Fruit fly (Drosophila melanogaster) whole organism, embryonic: Measurements from ENCODE around the gene CG13369.

Experiments used
- Asciz ChIP-seq: fragments of 200-800 bp; sonication (Bioruptor generic); optimal IDR thresholded peaks from 2 replicates; lab custom pipeline; 2017; ENCODE audit warnings: missing biosample characterization, mild to moderate bottlenecking, missing genetic modification characterization, missing genetic modification reagents
- Atf6 ChIP-seq: fragments of 200-800 bp; sonication (Bioruptor generic); IDR thresholded peaks from 2 replicates; pipeline ENCODE4 v1.3.6; 2022; ENCODE audit warnings: missing biosample characterization, missing genetic modification characterization
- B-H1 ChIP-seq: fragments of 200-800 bp; sonication (Bioruptor generic); IDR thresholded peaks from 3 replicates; pipeline ENCODE4 v1.3.6; 2022; ENCODE audit warnings: missing biosample characterization, missing genetic modification characterization
- CG10147 ChIP-seq: fragments of 200-800 bp; sonication (Bioruptor generic); optimal IDR thresholded peaks from 2 replicates; lab custom pipeline; 2019; ENCODE audit warnings: missing biosample characterization, mild to moderate bottlenecking, missing genetic modification characterization, moderate library complexity
- CG11085 ChIP-seq: fragments of 200-800 bp; sonication (Bioruptor generic); IDR thresholded peaks from 2 replicates; pipeline ENCODE4 v1.3.6; 2022; ENCODE audit warnings: missing biosample characterization, missing genetic modification characterization
- CG12299 ChIP-seq: fragments of 200-800 bp; sonication (Bioruptor generic); optimal IDR thresholded peaks from 2 replicates; lab custom pipeline; 2018; ENCODE audit warnings: missing biosample characterization, mild to moderate bottlenecking, missing genetic modification characterization
- CG12391 ChIP-seq: fragments of 200-800 bp; sonication (Bioruptor generic); optimal IDR thresholded peaks from 3 replicates; lab custom pipeline; 2018; ENCODE audit warnings: missing biosample characterization, mild to moderate bottlenecking, missing genetic modification characterization, moderate library complexity
- CG13123 ChIP-seq: fragments of 200-800 bp; sonication (Bioruptor generic); optimal IDR thresholded peaks from 2 replicates; lab custom pipeline; 2016; ENCODE audit warnings: missing biosample characterization, missing genetic modification characterization
- CG14441 ChIP-seq: fragments of 200-800 bp; sonication (Bioruptor generic); IDR thresholded peaks from 2 replicates; pipeline ENCODE4 v1.3.6; 2022; ENCODE audit warnings: missing biosample characterization, missing genetic modification characterization
- CG15269 ChIP-seq: fragments of 200-800 bp; sonication (Bioruptor generic); optimal IDR thresholded peaks from 2 replicates; lab custom pipeline; 2018; ENCODE audit warnings: missing biosample characterization, mild to moderate bottlenecking, missing genetic modification characterization, moderate library complexity
- CG18476 ChIP-seq: fragments of 200-800 bp; sonication (Bioruptor generic); optimal IDR thresholded peaks from 2 replicates; lab custom pipeline; 2016; ENCODE audit warnings: missing biosample characterization, mild to moderate bottlenecking, missing genetic modification characterization
- CG2712 ChIP-seq: fragments of 200-800 bp; optimal IDR thresholded peaks from 3 replicates; lab custom pipeline; 2019; ENCODE audit warnings: missing biosample characterization, mild to moderate bottlenecking, missing genetic modification characterization, moderate library complexity
- CG30431 ChIP-seq: fragments of 200-800 bp; sonication (Bioruptor generic); optimal IDR thresholded peaks from 2 replicates; lab custom pipeline; 2017; ENCODE audit warnings: missing biosample characterization, missing genetic modification characterization
- CG3163 ChIP-seq: fragments of 200-800 bp; sonication (Bioruptor generic); optimal IDR thresholded peaks from 3 replicates; lab custom pipeline; 2016; ENCODE audit warnings: missing biosample characterization, missing genetic modification characterization
- CG3726 ChIP-seq: fragments of 200-800 bp; sonication (Bioruptor generic); IDR thresholded peaks from 3 replicates; pipeline ENCODE4, ENCODE4 v1.3.6; 2022; ENCODE audit warnings: missing biosample characterization, missing genetic modification characterization
- CG4707 ChIP-seq: fragments of 200-800 bp; sonication (Bioruptor generic); optimal IDR thresholded peaks from 2 replicates; lab custom pipeline; 2018; ENCODE audit warnings: missing biosample characterization, mild to moderate bottlenecking, missing genetic modification characterization, moderate library complexity
- CG5180 ChIP-seq: fragments of 200-800 bp; sonication (Bioruptor generic); optimal IDR thresholded peaks from 3 replicates; lab custom pipeline; 2017; ENCODE audit warnings: missing biosample characterization, missing genetic modification characterization, mild to moderate bottlenecking, moderate library complexity, missing genetic modification reagents
- CG5953 ChIP-seq: fragments of 200-800 bp; sonication (Bioruptor generic); IDR thresholded peaks from 2 replicates; pipeline ENCODE4 v1.3.6; 2022; ENCODE audit warnings: missing biosample characterization, missing genetic modification characterization
- CG6791 ChIP-seq: fragments of 200-800 bp; sonication (Bioruptor generic); IDR thresholded peaks from 3 replicates; pipeline ENCODE4 v1.3.6; 2022; ENCODE audit warnings: missing biosample characterization, missing genetic modification characterization; ENCODE audit not compliant: partially characterized antibody
- CG7556 ChIP-seq: fragments of 200-800 bp; sonication (Bioruptor generic); optimal IDR thresholded peaks from 2 replicates; lab custom pipeline; 2017; ENCODE audit warnings: missing biosample characterization, mild to moderate bottlenecking, missing genetic modification characterization
- CG7839 ChIP-seq: fragments of 200-800 bp; sonication (Bioruptor generic); optimal IDR thresholded peaks from 3 replicates; lab custom pipeline; 2018; ENCODE audit warnings: missing biosample characterization, mild to moderate bottlenecking, missing genetic modification characterization, moderate library complexity
- CG8281 ChIP-seq: fragments of 200-800 bp; sonication (Bioruptor generic); optimal IDR thresholded peaks from 2 replicates; lab custom pipeline; 2018; ENCODE audit warnings: missing biosample characterization, mild to moderate bottlenecking, missing genetic modification characterization, moderate library complexity
- E2f1 ChIP-seq: fragments of 200-800 bp; sonication (Bioruptor generic); IDR thresholded peaks from 2 replicates; pipeline ENCODE4 v1.3.6; 2022; ENCODE audit warnings: missing biosample characterization, missing genetic modification characterization
- Fer3 ChIP-seq: fragments of 200-800 bp; sonication (Bioruptor generic); optimal IDR thresholded peaks from 2 replicates; lab custom pipeline; 2018; ENCODE audit warnings: missing biosample characterization, mild to moderate bottlenecking, missing genetic modification characterization, moderate library complexity
- Gug ChIP-seq: fragments of 200-800 bp; sonication (Bioruptor generic); IDR thresholded peaks from 4 replicates; pipeline ENCODE4 v1.3.6; 2022; ENCODE audit warnings: missing biosample characterization, missing genetic modification characterization
- H2.0 ChIP-seq: fragments of 200-800 bp; sonication (Bioruptor generic); IDR thresholded peaks from 2 replicates; pipeline ENCODE4 v1.3.6; 2022; ENCODE audit warnings: missing biosample characterization, missing genetic modification characterization
- Hey ChIP-seq: fragments of 200-800 bp; sonication (Bioruptor generic); optimal IDR thresholded peaks from 3 replicates; lab custom pipeline; 2018; ENCODE audit warnings: missing biosample characterization, mild to moderate bottlenecking, missing genetic modification characterization
- Max ChIP-seq: fragments of 200-800 bp; sonication (Bioruptor generic); optimal IDR thresholded peaks from 2 replicates; lab custom pipeline; 2016; ENCODE audit warnings: missing biosample characterization, mild to moderate bottlenecking, missing genetic modification characterization
- Nf-YA ChIP-seq: fragments of 200-800 bp; sonication (Bioruptor generic); IDR thresholded peaks from 2 replicates; pipeline ENCODE4 v1.3.6; 2022; ENCODE audit warnings: missing biosample characterization, missing genetic modification characterization
- Sry-β ChIP-seq: fragments of 200-800 bp; sonication (Bioruptor generic); optimal IDR thresholded peaks from 2 replicates; lab custom pipeline; 2018; ENCODE audit warnings: missing biosample characterization, mild to moderate bottlenecking, missing genetic modification characterization, moderate library complexity
- ab ChIP-seq: fragments of 200-800 bp; sonication (Bioruptor generic); optimal IDR thresholded peaks from 2 replicates; lab custom pipeline; 2016; ENCODE audit warnings: missing biosample characterization, missing genetic modification characterization
- bbx ChIP-seq: fragments of 200-800 bp; sonication (Bioruptor generic); IDR thresholded peaks from 2 replicates; pipeline ENCODE4 v1.3.6; 2022; ENCODE audit warnings: missing biosample characterization, missing genetic modification characterization; ENCODE audit not compliant: partially characterized antibody
- br ChIP-seq: fragments of >200 bp; optimal IDR thresholded peaks from 2 replicates; lab custom pipeline; 2017
- bsh ChIP-seq, 2 experiments: fragments of 200-800 bp; sonication (Bioruptor generic); optimal IDR thresholded peaks; 2 replicates each; lab custom pipeline; 2017 to 2018; ENCODE audit warnings: mild to moderate bottlenecking in 2 of 2, missing biosample characterization in 2 of 2, missing genetic modification characterization in 2 of 2, moderate library complexity in 1 of 2
- crc ChIP-seq: fragments of 200-800 bp; sonication (Bioruptor generic); optimal IDR thresholded peaks from 2 replicates; lab custom pipeline; 2016; ENCODE audit warnings: missing biosample characterization, missing genetic modification characterization
- croc ChIP-seq: fragments of 200-800 bp; sonication (Bioruptor generic); conservative IDR thresholded peaks from 3 replicates; pipeline ENCODE4 v1.3.6; 2022; ENCODE audit warnings: missing biosample characterization, missing genetic modification characterization
- ems ChIP-seq: fragments of 200-800 bp; sonication (Bioruptor generic); optimal IDR thresholded peaks from 3 replicates; lab custom pipeline; 2016; ENCODE audit warnings: missing biosample characterization, missing genetic modification characterization
- klu ChIP-seq: fragments of 200-800 bp; sonication (Bioruptor generic); IDR thresholded peaks from 2 replicates; pipeline ENCODE4 v1.3.6; 2022; ENCODE audit warnings: missing biosample characterization, missing genetic modification characterization
- kni ChIP-seq: fragments of 200-800 bp; sonication (Bioruptor generic); optimal IDR thresholded peaks from 3 replicates; lab custom pipeline; 2017; ENCODE audit warnings: mild to moderate bottlenecking, missing biosample characterization, missing genetic modification reagents, missing genetic modification characterization
- lab ChIP-seq: fragments of 200-800 bp; sonication (Bioruptor generic); optimal IDR thresholded peaks from 3 replicates; lab custom pipeline; 2017; ENCODE audit warnings: missing biosample characterization, missing genetic modification characterization, mild to moderate bottlenecking, moderate library complexity, missing genetic modification reagents
- peb ChIP-seq: fragments of 200-800 bp; sonication (Bioruptor generic); IDR thresholded peaks from 2 replicates; pipeline ENCODE4 v1.3.6; 2022; ENCODE audit warnings: missing biosample characterization, missing genetic modification characterization
- psq ChIP-seq: fragments of 200-800 bp; sonication (Bioruptor generic); optimal IDR thresholded peaks from 2 replicates; lab custom pipeline; 2017; ENCODE audit warnings: missing biosample characterization, missing genetic modification characterization
- pzg ChIP-seq: fragments of 200-800 bp; sonication (Bioruptor generic); optimal IDR thresholded peaks from 3 replicates; lab custom pipeline; 2018; ENCODE audit warnings: missing biosample characterization, mild to moderate bottlenecking, missing genetic modification characterization, moderate library complexity
- salm ChIP-seq: fragments of 200-800 bp; sonication (Bioruptor generic); optimal IDR thresholded peaks from 2 replicates; lab custom pipeline; 2018; ENCODE audit warnings: missing biosample characterization, mild to moderate bottlenecking, missing genetic modification characterization
- seq ChIP-seq: fragments of 200-800 bp; sonication (Bioruptor generic); IDR thresholded peaks from 2 replicates; pipeline ENCODE4 v1.3.6; 2022; ENCODE audit warnings: missing biosample characterization, missing genetic modification characterization
- slbo ChIP-seq: fragments of 200-800 bp; sonication (Bioruptor generic); IDR thresholded peaks from 2 replicates; pipeline ENCODE4 v1.3.6; 2022; ENCODE audit warnings: missing biosample characterization, missing genetic modification characterization
- sqz ChIP-seq: fragments of 200-800 bp; sonication (Bioruptor generic); optimal IDR thresholded peaks from 3 replicates; lab custom pipeline; 2018; ENCODE audit warnings: missing biosample characterization, mild to moderate bottlenecking, missing genetic modification characterization
- toy ChIP-seq: fragments of 200-800 bp; sonication (Bioruptor generic); IDR thresholded peaks from 2 replicates; pipeline ENCODE4 v1.3.6; 2022; ENCODE audit warnings: missing biosample characterization, missing genetic modification characterization
- wor ChIP-seq: fragments of 200-800 bp; sonication (Bioruptor generic); IDR thresholded peaks from 2 replicates; pipeline ENCODE4 v1.3.6; 2022; ENCODE audit warnings: missing biosample characterization, missing genetic modification characterization
- yki ChIP-seq: fragments of >200 bp; optimal IDR thresholded peaks from 3 replicates; lab custom pipeline; 2018

Gene CG13369

dm6 chrX:629239-629821 lies 6.1 kb downstream of the CG13369 start, which contains the start of the genes RpL36 and Mybbp1A (continued):
- TF ChIP-seq E2f1 (peak; percentile 57; the same call in 1 of the 2 replicates), wor (no peak), CG4707 (GFP tag; lab: Kevin White, UChicago) (peak; percentile 46), klu (GFP tag; lab: Robert Waterston, UW) (peak; percentile 30; the same call in 1 of the 2 replicates), B-H1 (GFP tag; lab: Robert Waterston, UW) (peak; percentile 20; the same call in 1 of the 3 replicates), ems (GFP tag; lab: Kevin White, UChicago) (peak; percentile 72), psq (peak; percentile 28), pzg (GFP tag; lab: Kevin White, UChicago) (peak; percentile 88), CG18476 (GFP tag; lab: Kevin White, UChicago) (peak; percentile 9), CG3726 (0 out of 3 replicates have a peak, but pooled peaks have one; percentile 37), CG8281 (tag; lab: Kevin White, UChicago) (no peak), CG30431 (no peak), H2.0 (GFP tag; lab: Robert Waterston, UW) (peak; percentile 66), bsh (GFP tag; optimal IDR thresholded peaks at IDR 0.05; lab: Kevin White, UChicago) (peak; percentile 57 to 58), seq (GFP tag; lab: Robert Waterston, UW) (no peak), crc (peak; percentile 52), lab (GFP tag; lab: Kevin White, UChicago) (peak; percentile 87), Sry-β (GFP tag; lab: Kevin White, UChicago) (no peak), CG11085 (GFP tag; lab: Robert Waterston, UW) (peak; percentile 71), peb (no peak), Nf-YA (peak; percentile 60; the same call in 1 of the 2 replicates), CG14441 (GFP tag; lab: Robert Waterston, UW) (peak; percentile 58; the same call in 1 of the 2 replicates), CG7556 (GFP tag; lab: Kevin White, UChicago) (peak; percentile 49), Fer3 (tag; lab: Kevin White, UChicago) (peak; percentile 66), yki (lab: Kevin White, UChicago) (no peak), Asciz (GFP tag; lab: Kevin White, UChicago) (no peak), Atf6 (GFP tag; lab: Robert Waterston, UW) (peak; percentile 49; the same call in 1 of the 2 replicates), br (lab: Kevin White, UChicago) (no peak), CG10147 (GFP tag; lab: Kevin White, UChicago) (peak; percentile 42), CG6791 (peak; percentile 85), CG7839 (tag; lab: Kevin White, UChicago) (peak; percentile 66), ab (GFP tag; lab: Kevin White, UChicago) (no peak), croc (GFP tag; lab: Robert Waterston, UW) (no peak), CG12299 (tag; lab: Kevin White, UChicago) (peak; percentile 42), CG13123 (GFP tag; lab: Kevin White, UChicago) (peak; percentile 32), bbx (GFP tag; lab: Robert Waterston, UW) (peak; percentile 80), Max (peak; percentile 80), CG2712 (tag; lab: Kevin White, UChicago) (peak; percentile 44), CG12391 (tag; lab: Kevin White, UChicago) (peak; percentile 70), kni (GFP tag; lab: Kevin White, UChicago) (peak; percentile 79), salm (tag; lab: Kevin White, UChicago) (no peak), CG5180 (no peak), sqz (GFP tag; lab: Kevin White, UChicago) (peak; percentile 71), Hey (tag; lab: Kevin White, UChicago) (no peak), slbo (peak; percentile 79), Gug (GFP tag; lab: Robert Waterston, UW) (peak; percentile 52; the same call in 1 of the 4 replicates), toy (GFP tag; lab: Robert Waterston, UW) (0 out of 2 replicates have a peak, but pooled peaks have one; percentile 28), CG15269 (peak; percentile 60), CG5953 (peak; percentile 58; the same call in 1 of the 2 replicates), CG3163 (GFP tag; lab: Kevin White, UChicago) (peak; percentile 79)
